Worm (Caenorhabditis elegans) whole organism, L1 larva: ENCODE data around the gene srh-47.

ENCODE experiments used
- C16A3.4 ChIP-seq: fragments of 150-350 bp; optimal IDR thresholded peaks from 2 replicates; lab custom pipeline; 2014; ENCODE audit warnings: missing biosample characterization, missing genetic modification characterization
- C34B4.2 ChIP-seq: sonication (generic microtip); optimal IDR thresholded peaks from 2 replicates; lab custom pipeline; 2017; ENCODE audit warnings: mild to moderate bottlenecking, missing genetic modification characterization, missing compliant biosample characterization
- Y116A8C.19 ChIP-seq: sonication (generic microtip); optimal IDR thresholded peaks from 2 replicates; lab custom pipeline; 2016; ENCODE audit warnings: missing compliant biosample characterization, missing genetic modification characterization, borderline replicate concordance
- alr-1 ChIP-seq: fragments of 200-800 bp; sonication (Bioruptor generic); optimal IDR thresholded peaks from 2 replicates; lab custom pipeline; 2018; ENCODE audit warnings: borderline replicate concordance, mild to moderate bottlenecking, missing genetic modification characterization, missing compliant biosample characterization
- ama-1 ChIP-seq: fragments of 150-350 bp; optimal IDR thresholded peaks from 2 replicates; lab custom pipeline; 2014
- ceh-8 ChIP-seq: fragments of 200-800 bp; sonication (Bioruptor generic); optimal IDR thresholded peaks from 2 replicates; lab custom pipeline; 2018; ENCODE audit warnings: mild to moderate bottlenecking, missing genetic modification characterization, moderate library complexity, missing compliant biosample characterization
- dpl-1 ChIP-seq, 3 experiments: fragments of 150-350 bp in 2 of 3; sonication (generic microtip) in 1 of 3; optimal IDR thresholded peaks; 2 replicates each; lab custom pipeline; 2014 to 2017; ENCODE audit warnings: missing biosample characterization in 3 of 3, missing genetic modification characterization in 3 of 3, missing genetic modification reagents in 3 of 3
- egl-27 ChIP-seq, 2 experiments: fragments of 150-350 bp in 1 of 2; sonication (generic microtip); optimal IDR thresholded peaks; 3 replicates each; lab custom pipeline; 2017 to 2018; ENCODE audit warnings: missing biosample characterization in 2 of 2, missing genetic modification characterization in 2 of 2, missing genetic modification reagents in 2 of 2
- elt-2 ChIP-seq: sonication (generic microtip); optimal IDR thresholded peaks from 2 replicates; lab custom pipeline; 2016; ENCODE audit warnings: missing genetic modification characterization, mild to moderate bottlenecking, inconsistent platforms, missing compliant biosample characterization, missing genetic modification reagents
- elt-3 ChIP-seq, 6 experiments: fragments of 150-350 bp in 1 of 6; sonication (generic microtip); optimal IDR thresholded peaks; 2 replicates each; lab custom pipeline; 2017 to 2018; ENCODE audit warnings: missing biosample characterization in 6 of 6, missing genetic modification characterization in 6 of 6, inconsistent platforms in 1 of 6
- fkh-4 ChIP-seq: sonication (generic microtip); optimal IDR thresholded peaks from 2 replicates; lab custom pipeline; 2016; ENCODE audit warnings: missing compliant biosample characterization, missing genetic modification characterization, borderline replicate concordance
- fkh-8 ChIP-seq: sonication (generic microtip); optimal IDR thresholded peaks from 2 replicates; lab custom pipeline; 2016; ENCODE audit warnings: mild to moderate bottlenecking, missing genetic modification characterization, missing compliant biosample characterization
- grh-1 ChIP-seq: fragments of 200-800 bp; sonication (Bioruptor generic); IDR thresholded peaks from 2 replicates; pipeline ENCODE4 v1.3.6; 2022; ENCODE audit warnings: missing genetic modification reagents, missing genetic modification characterization, missing compliant biosample characterization
- isw-1 ChIP-seq: fragments of 200-800 bp; sonication (Bioruptor generic); IDR thresholded peaks from 2 replicates; pipeline ENCODE4 v1.3.6; 2022; ENCODE audit warnings: missing genetic modification characterization, missing compliant biosample characterization
- lin-14 ChIP-seq: fragments of 200-800 bp; sonication (Bioruptor generic); optimal IDR thresholded peaks from 2 replicates; lab custom pipeline; 2018; ENCODE audit warnings: mild to moderate bottlenecking, missing genetic modification characterization, moderate library complexity, missing compliant biosample characterization
- lir-3 ChIP-seq: sonication (generic microtip); optimal IDR thresholded peaks from 2 replicates; lab custom pipeline; 2016; ENCODE audit warnings: mild to moderate bottlenecking, missing genetic modification characterization, moderate library complexity, missing compliant biosample characterization; ENCODE audit not compliant: poor library complexity
- lsy-2 ChIP-seq, 2 experiments: fragments of 150-350 bp; optimal IDR thresholded peaks; 2 replicates each; lab custom pipeline; 2014; ENCODE audit warnings: missing biosample characterization in 2 of 2, missing genetic modification characterization in 2 of 2
- mab-9 ChIP-seq: fragments of 200-800 bp; sonication (Bioruptor generic); IDR thresholded peaks from 2 replicates; pipeline ENCODE4 v1.3.6; 2022; ENCODE audit warnings: missing genetic modification reagents, missing genetic modification characterization, missing compliant biosample characterization
- mep-1 ChIP-seq: fragments of 150-350 bp; optimal IDR thresholded peaks from 2 replicates; lab custom pipeline; 2014; ENCODE audit warnings: missing biosample characterization, missing genetic modification characterization
- nhr-237 ChIP-seq: fragments of 150-350 bp; optimal IDR thresholded peaks from 2 replicates; lab custom pipeline; 2014; ENCODE audit warnings: missing biosample characterization, missing genetic modification characterization
- nhr-28 ChIP-seq: fragments of 150-350 bp; optimal IDR thresholded peaks from 2 replicates; lab custom pipeline; 2014; ENCODE audit warnings: missing biosample characterization, missing genetic modification characterization
- nhr-47 ChIP-seq: sonication (generic microtip); optimal IDR thresholded peaks from 2 replicates; lab custom pipeline; 2016; ENCODE audit warnings: mild to moderate bottlenecking, missing genetic modification characterization, moderate library complexity, missing compliant biosample characterization
- nhr-76 ChIP-seq: sonication (generic microtip); optimal IDR thresholded peaks from 2 replicates; lab custom pipeline; 2017; ENCODE audit warnings: missing biosample characterization, missing genetic modification characterization
- nhr-77 ChIP-seq: fragments of 150-350 bp; optimal IDR thresholded peaks from 2 replicates; lab custom pipeline; 2014; ENCODE audit warnings: missing biosample characterization, missing genetic modification characterization
- nhr-84 ChIP-seq: sonication (generic microtip); optimal IDR thresholded peaks from 2 replicates; lab custom pipeline; 2017; ENCODE audit warnings: missing biosample characterization, missing genetic modification characterization
- nhr-90 ChIP-seq: sonication (generic microtip); optimal IDR thresholded peaks from 2 replicates; lab custom pipeline; 2016; ENCODE audit warnings: mild to moderate bottlenecking, missing genetic modification characterization, missing compliant biosample characterization; ENCODE audit not compliant: poor library complexity
- pax-3 ChIP-seq: fragments of 200-800 bp; sonication (Bioruptor generic); optimal IDR thresholded peaks from 2 replicates; lab custom pipeline; 2018; ENCODE audit warnings: mild to moderate bottlenecking, missing genetic modification characterization, moderate library complexity, missing compliant biosample characterization
- sup-37 ChIP-seq: fragments of 200-800 bp; sonication (Bioruptor generic); optimal IDR thresholded peaks from 2 replicates; lab custom pipeline; 2018; ENCODE audit warnings: mild to moderate bottlenecking, missing genetic modification characterization, missing compliant biosample characterization
- swsn-7 ChIP-seq: sonication (generic microtip); optimal IDR thresholded peaks from 2 replicates; lab custom pipeline; 2016; ENCODE audit warnings: missing genetic modification characterization, missing compliant biosample characterization
- tbx-2 ChIP-seq: sonication (generic microtip); optimal IDR thresholded peaks from 2 replicates; lab custom pipeline; 2016; ENCODE audit warnings: missing genetic modification characterization, missing compliant biosample characterization
- tlp-1 ChIP-seq: fragments of 150-350 bp; optimal IDR thresholded peaks from 2 replicates; lab custom pipeline; 2014; ENCODE audit warnings: missing biosample characterization, missing genetic modification characterization
- unc-62 ChIP-seq: fragments of 150-350 bp; optimal IDR thresholded peaks from 2 replicates; lab custom pipeline; 2014; ENCODE audit warnings: missing biosample characterization, missing genetic modification reagents, missing genetic modification characterization
- unc-86 ChIP-seq: sonication (generic microtip); optimal IDR thresholded peaks from 2 replicates; lab custom pipeline; 2016; ENCODE audit warnings: missing genetic modification characterization, missing compliant biosample characterization
- xbp-1 ChIP-seq: sonication (generic microtip); optimal IDR thresholded peaks from 2 replicates; lab custom pipeline; 2016; ENCODE audit warnings: missing genetic modification characterization, missing compliant biosample characterization
- zag-1 ChIP-seq: fragments of 150-350 bp; optimal IDR thresholded peaks from 2 replicates; lab custom pipeline; 2014; ENCODE audit warnings: missing biosample characterization, missing genetic modification characterization
- zip-4 ChIP-seq: fragments of 200-800 bp; sonication (Bioruptor generic); optimal IDR thresholded peaks from 2 replicates; lab custom pipeline; 2018; ENCODE audit warnings: mild to moderate bottlenecking, missing genetic modification characterization, moderate library complexity, missing compliant biosample characterization

Gene srh-47

DNA sequence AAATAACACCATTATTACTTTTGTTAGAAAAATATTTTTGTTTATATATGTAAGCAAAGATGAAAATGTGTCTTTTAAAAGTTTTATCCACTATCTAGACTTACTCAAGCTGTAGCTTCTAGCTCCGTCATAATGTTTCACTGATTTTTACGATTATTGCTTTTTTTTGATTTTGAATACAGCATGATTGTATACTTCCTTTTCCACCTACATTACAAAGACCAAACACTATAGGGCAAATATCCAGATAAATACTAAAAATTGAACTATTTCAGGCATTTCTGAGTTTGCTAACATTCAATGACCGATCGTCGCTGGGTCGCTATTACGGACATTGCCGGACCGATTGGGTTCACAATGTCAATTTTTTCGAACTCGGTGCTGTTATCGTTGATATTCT lies 33.8 kb downstream of the srh-47 start, which contains the start of gene str-116:
str-116 (plus strand) TSS at position 301 of the 400 bp plus-strand sequence.
- no peak for TF ChIP-seq mab-9 (GFP tag; lab: Robert Waterston, UW)
- no peak for TF ChIP-seq mep-1 (tag; lab: Kevin White, UChicago)
- TF ChIP-seq Y116A8C.19 (tag; lab: Kevin White, UChicago): no peak
- TF ChIP-seq zag-1 (tag; lab: Kevin White, UChicago): no peak
- no peak for TF ChIP-seq nhr-84 (tag; lab: Kevin White, UChicago)
- no peak for TF ChIP-seq nhr-237 (tag; lab: Kevin White, UChicago)
- TF ChIP-seq tbx-2 (tag; lab: Kevin White, UChicago): no peak
- TF ChIP-seq elt-3 (tag; optimal IDR thresholded peaks at IDR 0.05; lab: Kevin White, UChicago): no peak
- no peak for TF ChIP-seq lsy-2 (tag; optimal IDR thresholded peaks at IDR 0.05; lab: Kevin White, UChicago)
- TF ChIP-seq isw-1: no peak
- TF ChIP-seq nhr-76 (tag; lab: Kevin White, UChicago): no peak
- TF ChIP-seq nhr-90: no peak
- no peak for TF ChIP-seq sup-37 (GFP tag; lab: Kevin White, UChicago)
- TF ChIP-seq nhr-28 (tag; lab: Kevin White, UChicago): no peak
- TF ChIP-seq, all 84 proteins: peak for 0

DNA sequence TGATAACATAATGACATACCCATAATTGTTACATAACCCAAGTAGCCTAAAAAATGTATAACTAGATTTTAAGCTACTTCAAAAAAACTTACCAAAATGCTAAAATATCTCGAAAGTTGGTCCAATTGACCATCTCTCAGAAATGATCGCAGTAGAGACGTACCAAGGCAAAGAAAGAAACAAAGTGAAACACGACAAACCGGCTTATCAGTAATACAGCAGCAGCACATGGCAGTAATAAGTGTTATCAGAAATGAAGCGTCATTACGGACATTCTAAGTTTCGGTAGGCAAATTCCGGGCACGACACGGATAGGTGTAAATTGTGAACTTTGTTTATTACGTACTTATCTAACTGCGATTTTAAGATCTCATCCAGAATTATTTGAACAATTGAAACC lies 35.0 kb downstream of the srh-47 start, which contains the start of gene cln-3.1:
cln-3.1 (minus strand) TSS at position 171 of the 400 bp plus-strand sequence.
- no peak for TF ChIP-seq unc-86
- no peak for TF ChIP-seq C34B4.2 (tag; lab: Kevin White, UChicago)
- TF ChIP-seq isw-1: no peak
- no peak for TF ChIP-seq nhr-28 (tag; lab: Kevin White, UChicago)
- TF ChIP-seq tbx-2 (tag; lab: Kevin White, UChicago): no peak
- no peak for TF ChIP-seq tlp-1
- peak; percentile 56 for TF ChIP-seq elt-2 (tag; lab: Kevin White, UChicago)
- TF ChIP-seq egl-27 (tag; optimal IDR thresholded peaks at IDR 0.05; lab: Kevin White, UChicago): no peak

DNA sequence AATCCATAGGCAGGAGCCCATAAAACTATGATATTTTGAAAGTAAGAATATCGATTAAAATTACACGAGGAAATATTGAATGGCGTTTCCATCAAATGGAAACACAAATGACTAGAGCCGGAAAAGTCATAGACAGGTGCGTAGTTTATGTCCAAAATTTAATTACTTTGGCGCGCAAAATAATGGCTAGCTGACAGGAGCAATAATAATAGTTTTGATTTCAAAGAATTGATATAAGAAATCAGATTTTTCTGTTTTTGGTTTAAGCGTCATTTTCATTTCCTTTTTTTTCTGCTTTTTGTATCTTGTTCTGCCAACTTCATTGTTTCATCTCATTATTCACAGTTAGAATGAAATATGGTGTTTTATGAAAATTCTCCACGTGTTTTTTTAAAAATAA lies 37.4 kb downstream of the srh-47 start, which contains the start of gene F07B10.4:
F07B10.4 (minus strand) TSS at position 101 of the 400 bp plus-strand sequence.
- TF ChIP-seq alr-1: no peak
- TF ChIP-seq fkh-8 (tag; lab: Kevin White, UChicago): peak; percentile 11
- TF ChIP-seq tbx-2 (tag; lab: Kevin White, UChicago): no peak
- TF ChIP-seq xbp-1 (tag; lab: Kevin White, UChicago): no peak

DNA sequence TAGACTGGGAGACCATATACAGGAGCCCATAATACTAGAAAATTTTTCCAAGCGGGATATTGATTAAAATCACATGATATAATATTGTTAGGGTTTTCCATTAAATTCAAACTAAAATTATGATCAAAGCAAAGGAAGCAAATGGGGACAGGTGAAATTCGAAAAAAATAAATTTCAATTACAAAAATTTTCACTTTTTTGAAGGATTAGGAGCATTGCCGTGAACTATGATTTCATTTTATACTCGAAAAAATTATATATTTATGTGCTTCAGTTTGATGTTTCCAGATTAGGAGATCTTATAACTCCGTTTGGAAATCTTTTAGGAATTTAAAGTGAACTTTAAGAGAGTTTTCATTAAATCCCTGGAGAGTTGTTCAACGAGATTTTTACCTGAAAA lies 39.8 kb downstream of the srh-47 start, which contains the start of gene F07B10.7:
F07B10.7 (minus strand) TSS at position 101 of the 400 bp plus-strand sequence.
- TF ChIP-seq nhr-77 (no peak), zag-1 (tag; lab: Kevin White, UChicago) (no peak), ama-1 (no peak), lir-3 (tag; lab: Kevin White, UChicago) (no peak), C16A3.4 (tag; lab: Kevin White, UChicago) (no peak), ceh-8 (GFP tag; lab: Kevin White, UChicago) (no peak), grh-1 (no peak), sup-37 (GFP tag; lab: Kevin White, UChicago) (no peak), fkh-4 (no peak), elt-3 (tag; optimal IDR thresholded peaks at IDR 0.05; lab: Kevin White, UChicago) (no peak), nhr-47 (tag; lab: Kevin White, UChicago) (no peak), pax-3 (no peak), swsn-7 (no peak), unc-62 (GFP tag; lab: Kevin White, UChicago) (no peak), lsy-2 (tag; optimal IDR thresholded peaks at IDR 0.05; lab: Kevin White, UChicago) (no peak), alr-1 (no peak), zip-4 (no peak), dpl-1 (GFP tag; optimal IDR thresholded peaks at IDR 0.05; lab: Kevin White, UChicago) (no peak), lin-14 (GFP tag; lab: Kevin White, UChicago) (no peak)
